Fruit fly (Drosophila melanogaster) whole organism, pupa: ENCODE measurements around the gene CG14561.

Experiments used
- CG15710 ChIP-seq: fragments of 200-800 bp; sonication (Bioruptor generic); optimal IDR thresholded peaks from 2 replicates; lab custom pipeline; 2018; ENCODE audit warnings: missing biosample characterization, mild to moderate bottlenecking, missing genetic modification characterization, moderate library complexity
- CG4496 ChIP-seq: fragments of 200-800 bp; sonication (Bioruptor generic); IDR thresholded peaks from 3 replicates; pipeline ENCODE4 v1.3.6; 2022; ENCODE audit warnings: missing biosample characterization, missing genetic modification characterization
- CG8159 ChIP-seq: fragments of 200-800 bp; sonication (Bioruptor generic); optimal IDR thresholded peaks from 3 replicates; lab custom pipeline; 2018; ENCODE audit warnings: missing biosample characterization, mild to moderate bottlenecking, missing genetic modification characterization, moderate library complexity
- D1 ChIP-seq: fragments of 200-800 bp; sonication (Bioruptor generic); optimal IDR thresholded peaks from 2 replicates; lab custom pipeline; 2018; ENCODE audit warnings: missing biosample characterization, mild to moderate bottlenecking, missing genetic modification characterization, moderate library complexity
- EcR ChIP-seq: fragments of 200-800 bp; sonication (Bioruptor generic); optimal IDR thresholded peaks from 3 replicates; lab custom pipeline; 2019; ENCODE audit warnings: missing biosample characterization, missing genetic modification characterization, mild to moderate bottlenecking, moderate library complexity, missing genetic modification reagents
- Pif1B ChIP-seq: fragments of 200-800 bp; sonication (Bioruptor generic); optimal IDR thresholded peaks from 3 replicates; lab custom pipeline; 2016; ENCODE audit warnings: missing biosample characterization, missing genetic modification characterization
- Snoo ChIP-seq: fragments of 200-800 bp; sonication (Bioruptor generic); optimal IDR thresholded peaks from 3 replicates; lab custom pipeline; 2017; ENCODE audit warnings: missing biosample characterization, mild to moderate bottlenecking, missing genetic modification characterization, inconsistent platforms
- fd96Ca ChIP-seq: fragments of 200-800 bp; sonication (Bioruptor generic); IDR thresholded peaks from 3 replicates; pipeline ENCODE4 v1.3.6; 2022; ENCODE audit warnings: missing biosample characterization, missing genetic modification characterization
- gl ChIP-seq: fragments of 200-800 bp; sonication (Bioruptor generic); optimal IDR thresholded peaks from 2 replicates; lab custom pipeline; 2018; ENCODE audit warnings: missing biosample characterization, mild to moderate bottlenecking, missing genetic modification characterization

DNA sequence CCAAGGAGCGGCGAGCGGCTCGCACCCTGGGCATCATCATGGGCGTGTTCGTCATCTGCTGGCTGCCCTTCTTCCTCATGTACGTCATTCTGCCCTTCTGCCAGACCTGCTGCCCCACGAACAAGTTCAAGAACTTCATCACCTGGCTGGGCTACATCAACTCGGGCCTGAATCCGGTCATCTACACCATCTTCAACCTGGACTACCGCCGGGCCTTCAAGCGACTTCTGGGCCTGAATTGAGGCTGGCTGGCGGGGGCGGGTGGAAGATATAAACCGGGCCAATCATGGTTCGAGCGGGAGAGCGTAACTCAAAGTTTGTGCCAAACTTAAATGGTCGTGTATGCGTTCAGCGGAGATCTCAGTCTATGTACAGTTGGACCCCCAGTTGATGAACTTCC lies 1.9 kb upstream of the CG14561 start:
- TF ChIP-seq D1 = no peak
- TF ChIP-seq CG8159 (tag; lab: Kevin White, UChicago) = no peak
- TF ChIP-seq fd96Ca = no peak
- TF ChIP-seq EcR = peak; percentile 51
- no peak for TF ChIP-seq CG4496 (GFP tag; lab: Robert Waterston, UW)
- TF ChIP-seq Pif1B (GFP tag; lab: Kevin White, UChicago) = no peak
- no peak for TF ChIP-seq Snoo (tag; lab: Kevin White, UChicago)
- no peak for TF ChIP-seq CG15710 (tag; lab: Kevin White, UChicago)
- no peak for TF ChIP-seq gl (tag; lab: Kevin White, UChicago)
